Worm (Caenorhabditis elegans) whole organism, mixed stage, embryonic: ENCODE results near the gene F19B10.5.

Experiments used
- ceh-39 ChIP-seq: fragments of 150-350 bp; optimal IDR thresholded peaks from 2 replicates; lab custom pipeline; 2014; ENCODE audit warnings: missing biosample characterization, missing genetic modification characterization
- cnd-1 ChIP-seq: fragments of 200-800 bp; sonication (Bioruptor generic); optimal IDR thresholded peaks from 2 replicates; lab custom pipeline; 2018; ENCODE audit warnings: mild to moderate bottlenecking, missing genetic modification characterization, missing compliant biosample characterization
- elt-1 ChIP-seq: sonication (generic microtip); optimal IDR thresholded peaks from 2 replicates; lab custom pipeline; 2017; ENCODE audit warnings: missing genetic modification characterization, mild to moderate bottlenecking, missing compliant biosample characterization, antibody characterized with exemption, moderate library complexity, borderline replicate concordance; ENCODE audit not compliant: insufficient read depth
- flh-1 ChIP-seq: fragments of 200-800 bp; sonication (Bioruptor generic); optimal IDR thresholded peaks from 2 replicates; lab custom pipeline; 2018; ENCODE audit warnings: mild to moderate bottlenecking, missing genetic modification characterization, moderate library complexity, missing compliant biosample characterization
- ham-2 ChIP-seq: fragments of 200-800 bp; sonication (Bioruptor generic); optimal IDR thresholded peaks from 2 replicates; lab custom pipeline; 2018; ENCODE audit warnings: mild to moderate bottlenecking, missing genetic modification characterization, missing compliant biosample characterization
- lsy-2 ChIP-seq: fragments of 150-350 bp; optimal IDR thresholded peaks from 2 replicates; lab custom pipeline; 2014; ENCODE audit warnings: missing biosample characterization, missing genetic modification characterization
- mab-5 ChIP-seq: fragments of 150-350 bp; optimal IDR thresholded peaks from 2 replicates; lab custom pipeline; 2014; ENCODE audit warnings: missing biosample characterization, missing genetic modification characterization
- mep-1 ChIP-seq: fragments of 150-350 bp; optimal IDR thresholded peaks from 2 replicates; lab custom pipeline; 2017; ENCODE audit warnings: missing biosample characterization, missing genetic modification reagents, missing genetic modification characterization, inconsistent platforms
- nhr-237 ChIP-seq: fragments of 150-350 bp; optimal IDR thresholded peaks from 2 replicates; lab custom pipeline; 2014; ENCODE audit warnings: missing biosample characterization, missing genetic modification characterization
- pha-4 ChIP-seq: fragments of 150-350 bp; optimal IDR thresholded peaks from 2 replicates; lab custom pipeline; 2018; ENCODE audit warnings: missing biosample characterization, missing genetic modification reagents, missing genetic modification characterization
- snpc-4 ChIP-seq: fragments of 150-350 bp; optimal IDR thresholded peaks from 2 replicates; lab custom pipeline; 2014; ENCODE audit warnings: missing biosample characterization, missing genetic modification characterization
- unc-62 ChIP-seq: fragments of 150-350 bp; optimal IDR thresholded peaks from 2 replicates; lab custom pipeline; 2014; ENCODE audit warnings: missing biosample characterization, missing genetic modification reagents, missing genetic modification characterization
- ztf-11 ChIP-seq: fragments of 150-350 bp; optimal IDR thresholded peaks from 2 replicates; lab custom pipeline; 2014; ENCODE audit warnings: missing biosample characterization, missing genetic modification characterization

ce11 chrII:3680366-3680765, 24.9 kb downstream of the F19B10.5 start:
- TF ChIP-seq ztf-11 (tag; lab: Kevin White, UChicago): no peak
- no peak for TF ChIP-seq unc-62
- no peak for TF ChIP-seq elt-1 (tag; lab: Kevin White, UChicago)
- no peak for TF ChIP-seq mep-1
- no peak for TF ChIP-seq pha-4 (tag; lab: Kevin White, UChicago)
- no peak for TF ChIP-seq ham-2 (GFP tag; lab: Kevin White, UChicago)
- TF ChIP-seq mab-5: no peak
- no peak for TF ChIP-seq ceh-39 (tag; lab: Kevin White, UChicago)
- TF ChIP-seq snpc-4 (tag; lab: Kevin White, UChicago): no peak
- TF ChIP-seq nhr-237 (tag; lab: Kevin White, UChicago): no peak
- no peak for TF ChIP-seq lsy-2 (tag; lab: Kevin White, UChicago)
- no peak for TF ChIP-seq cnd-1
- no peak for TF ChIP-seq flh-1 (GFP tag; lab: Kevin White, UChicago)
